Fruit fly (Drosophila melanogaster): ENCODE data around the gene CG15130.

The CG15130 gene

DNA sequence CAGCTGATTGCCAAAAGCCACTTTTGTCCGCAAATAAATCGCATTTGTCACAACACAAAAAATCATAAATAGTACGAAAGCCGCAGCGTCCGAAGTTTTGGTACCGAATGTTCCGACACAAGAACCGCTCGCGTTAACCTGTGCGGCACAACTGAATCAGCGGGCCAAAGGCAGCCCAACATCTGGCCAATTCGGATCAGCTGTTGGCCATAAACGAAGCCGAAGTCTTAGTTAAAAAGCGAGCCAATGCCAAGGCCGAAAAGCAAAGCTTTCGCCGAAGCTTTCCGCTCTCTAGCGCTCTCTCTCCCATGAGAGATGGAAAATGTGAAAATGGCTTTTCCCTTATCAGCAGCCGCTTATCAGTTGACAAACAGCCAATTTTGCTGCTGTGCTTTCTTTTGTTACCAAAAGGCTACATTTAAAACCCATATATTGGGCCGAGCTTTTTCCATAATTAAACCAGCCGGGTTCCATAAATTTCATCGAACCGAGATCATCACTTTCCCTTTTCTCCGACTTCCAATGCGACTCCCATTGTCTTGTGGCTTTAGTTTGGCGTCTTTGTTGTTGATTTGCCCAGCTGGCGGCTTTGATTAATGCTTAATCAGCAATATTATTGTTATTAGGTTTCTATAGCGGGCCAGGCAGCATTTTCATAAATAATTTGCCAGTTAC is 42.2 kb downstream of the CG15130 start, which contains the start of gene CG16798 (continued):
- TF ChIP-seq maf-S (GFP tag; optimal IDR thresholded peaks at IDR 0.05) (no peak), Asciz (GFP tag; optimal IDR thresholded peaks at IDR 0.05) (no peak), CG17186 (GFP tag; optimal IDR thresholded peaks at IDR 0.05) (no peak), bbx (GFP tag; IDR thresholded peaks at IDR 0.05; ENCODE audit: partially characterized antibody) (peak; percentile 16; the same call in 1 of the 2 replicates), CG8478 (optimal IDR thresholded peaks at IDR 0.05) (no peak), CG1233 (GFP tag; optimal IDR thresholded peaks at IDR 0.05) (no peak), run (tag; optimal IDR thresholded peaks at IDR 0.05) (no peak), ara (GFP tag; IDR thresholded peaks at IDR 0.05) (no peak), CG14667 (GFP tag; IDR thresholded peaks at IDR 0.05) (no peak), eve (GFP tag; optimal IDR thresholded peaks at IDR 0.05) (no peak), CG15011 (GFP tag; optimal IDR thresholded peaks at IDR 0.05) (no peak), Dll (GFP tag; IDR thresholded peaks at IDR 0.05; ENCODE audit: partially characterized antibody) (no peak), onecut (GFP tag; IDR thresholded peaks at IDR 0.05) (no peak), CG34422 (GFP tag; IDR thresholded peaks at IDR 0.05) (no peak), Max (GFP tag; optimal IDR thresholded peaks at IDR 0.05) (no peak), CG17802 (tag; optimal IDR thresholded peaks at IDR 0.05) (no peak), amos (GFP tag; IDR thresholded peaks at IDR 0.05; ENCODE audit: partially characterized antibody) (peak; percentile 26; the same call in 1 of the 2 replicates), CG17385 (GFP tag; optimal IDR thresholded peaks at IDR 0.05) (no peak), MBD-R2 (GFP tag; IDR thresholded peaks at IDR 0.05) (peak; percentile 10; the same call in 1 of the 2 replicates), Sox100B (GFP tag; optimal IDR thresholded peaks at IDR 0.05) (no peak), CG9609 (GFP tag; optimal IDR thresholded peaks at IDR 0.05) (no peak), wdn (GFP tag; IDR thresholded peaks at IDR 0.05) (no peak), sob (GFP tag; IDR thresholded peaks at IDR 0.05) (no peak), Med (GFP tag) (peak; percentile 80), disco-r (GFP tag; optimal IDR thresholded peaks at IDR 0.05) (no peak), z (GFP tag; IDR thresholded peaks at IDR 0.05) (no peak), vvl (GFP tag; IDR thresholded peaks at IDR 0.05) (no peak), CG3838 (GFP tag; optimal IDR thresholded peaks at IDR 0.05) (no peak), pum (GFP tag; optimal IDR thresholded peaks at IDR 0.05) (no peak), sisA (GFP tag; IDR thresholded peaks at IDR 0.05) (no peak), CG34224 (GFP tag; IDR thresholded peaks at IDR 0.05; ENCODE audit: partially characterized antibody) (peak; percentile 56; the same call in 2 of the 3 replicates), Ptx1 (GFP tag; IDR thresholded peaks at IDR 0.05) (no peak), chinmo (GFP tag; IDR thresholded peaks at IDR 0.05; ENCODE audit: partially characterized antibody) (peak; percentile 78; the same call in 3 of the 4 replicates), so (GFP tag; IDR thresholded peaks at IDR 0.05) (no peak), Dbx (GFP tag; IDR thresholded peaks at IDR 0.05) (peak; percentile 51; the same call in 2 of the 3 replicates), tx (GFP tag; optimal IDR thresholded peaks at IDR 0.05) (no peak), emc (GFP tag; optimal IDR thresholded peaks at IDR 0.05) (no peak), CG14965 (GFP tag; optimal IDR thresholded peaks at IDR 0.05; ENCODE audit: borderline replicate concordance) (no peak), sens-2 (GFP tag; IDR thresholded peaks at IDR 0.05) (no peak), CG4328 (GFP tag; optimal IDR thresholded peaks at IDR 0.05) (no peak), CG11723 (GFP tag; optimal IDR thresholded peaks at IDR 0.05) (no peak), zen (tag; optimal IDR thresholded peaks at IDR 0.05) (no peak), CG4820 (GFP tag; optimal IDR thresholded peaks at IDR 0.05) (no peak), chn (GFP tag; optimal IDR thresholded peaks at IDR 0.05) (no peak), CG14014 (GFP tag; IDR thresholded peaks at IDR 0.05) (no peak), schlank (tag; optimal IDR thresholded peaks at IDR 0.05) (no peak), CG13894 (tag; optimal IDR thresholded peaks at IDR 0.05) (no peak), crp (GFP tag; optimal IDR thresholded peaks at IDR 0.05) (peak in 1 of 2 experiments; percentile 77), cato (GFP tag; optimal IDR thresholded peaks at IDR 0.05; ENCODE audit: borderline replicate concordance) (no peak), pb (GFP tag; optimal IDR thresholded peaks at IDR 0.05) (no peak)

All from whole organism, embryonic.